Worm (Caenorhabditis elegans) whole organism, dauer: Measurements from ENCODE around the gene F08G12.1.

Source experiments
- unc-62 ChIP-seq: sonication (generic microtip); optimal IDR thresholded peaks from 2 replicates; lab custom pipeline; 2017; ENCODE audit warnings: missing biosample characterization, missing genetic modification reagents, missing genetic modification characterization

The F08G12.1 gene

DNA sequence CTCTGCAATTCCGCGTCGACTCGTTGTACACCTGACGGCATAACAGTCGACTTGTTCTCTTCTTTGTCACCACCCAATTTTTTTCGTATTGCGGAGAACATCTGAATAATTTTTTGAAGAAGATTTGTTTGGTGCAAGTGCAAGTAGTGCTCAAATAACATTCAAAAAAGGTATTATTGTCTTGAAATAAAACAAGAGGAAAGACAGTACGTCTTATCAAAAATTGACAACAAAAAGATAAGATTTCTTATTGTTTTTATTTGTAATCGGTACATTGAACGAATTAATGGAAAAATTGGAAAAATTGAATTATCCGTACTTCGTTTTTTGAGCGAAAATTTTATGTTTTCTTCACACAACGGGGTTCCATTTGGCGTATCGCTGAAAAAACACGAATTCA lies at the start of gene F08G12.1:
Gene F08G12.1 (minus strand): TSS at position 101 of the 400 bp plus-strand sequence.
- TF ChIP-seq unc-62 (GFP tag; lab: Kevin White, UChicago), result no peak

- no peak for TF ChIP-seq unc-62 (GFP tag; lab: Kevin White, UChicago)
Measured at ce11 chrX:11351856-11352255, 46.2 kb upstream of the F08G12.1 start, which contains the start of gene pgp-3. TSS of gene pgp-3 (plus strand) at chrX:11352156.

DNA sequence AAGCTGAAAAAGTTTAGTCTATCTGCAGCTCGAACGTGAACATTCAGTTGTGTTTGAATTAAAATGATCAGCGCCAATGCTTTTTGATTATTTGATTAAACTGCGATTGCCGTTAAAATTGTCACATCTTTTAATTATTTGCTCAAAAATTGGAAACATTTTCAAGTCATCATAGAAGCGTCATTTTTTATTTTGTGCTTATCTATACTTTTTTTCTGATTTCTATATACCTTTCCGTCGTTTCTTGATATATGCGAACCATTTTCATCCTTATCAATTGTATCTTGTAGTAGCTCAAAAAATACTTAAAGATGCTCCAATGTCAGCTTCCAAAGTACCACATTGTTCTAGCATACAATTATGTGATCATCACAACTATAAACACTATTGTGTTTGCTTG lies 45.6 kb upstream of the F08G12.1 start:
- no peak for TF ChIP-seq unc-62 (GFP tag; lab: Kevin White, UChicago)

- TF ChIP-seq unc-62 (GFP tag; lab: Kevin White, UChicago), result no peak
Measured at ce11 chrX:11346155-11346554, 40.5 kb upstream of the F08G12.1 start, which contains the start of gene oct-2. TSS of gene oct-2 (plus strand) at chrX:11346455.

DNA sequence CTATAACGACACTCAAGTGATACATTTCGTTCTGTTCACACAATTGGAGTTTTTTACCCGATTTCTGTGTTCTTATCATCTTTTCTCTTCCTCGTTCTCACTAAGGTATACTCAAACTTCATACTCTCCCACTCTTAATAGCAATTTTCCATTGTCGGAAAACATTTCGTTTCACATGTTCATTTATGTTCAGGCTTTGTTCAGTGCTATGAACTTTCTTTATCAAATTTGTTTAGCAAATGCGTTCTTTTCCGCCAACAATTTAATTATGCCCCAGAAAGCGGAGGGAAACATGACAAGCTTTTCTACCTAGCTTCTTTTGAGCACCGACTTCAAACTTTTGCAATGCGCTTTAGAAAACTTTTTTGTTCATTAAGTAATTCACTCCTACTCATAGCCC lies 39.8 kb upstream of the F08G12.1 start:
- no peak for TF ChIP-seq unc-62 (GFP tag; lab: Kevin White, UChicago)

ce11 chrX:11344899-11345298 lies 39.2 kb upstream of the F08G12.1 start:
- TF ChIP-seq unc-62 (GFP tag; lab: Kevin White, UChicago), result no peak

ce11 chrX:11340478-11340877 lies 34.8 kb upstream of the F08G12.1 start:
- no peak for TF ChIP-seq unc-62 (GFP tag; lab: Kevin White, UChicago)

DNA sequence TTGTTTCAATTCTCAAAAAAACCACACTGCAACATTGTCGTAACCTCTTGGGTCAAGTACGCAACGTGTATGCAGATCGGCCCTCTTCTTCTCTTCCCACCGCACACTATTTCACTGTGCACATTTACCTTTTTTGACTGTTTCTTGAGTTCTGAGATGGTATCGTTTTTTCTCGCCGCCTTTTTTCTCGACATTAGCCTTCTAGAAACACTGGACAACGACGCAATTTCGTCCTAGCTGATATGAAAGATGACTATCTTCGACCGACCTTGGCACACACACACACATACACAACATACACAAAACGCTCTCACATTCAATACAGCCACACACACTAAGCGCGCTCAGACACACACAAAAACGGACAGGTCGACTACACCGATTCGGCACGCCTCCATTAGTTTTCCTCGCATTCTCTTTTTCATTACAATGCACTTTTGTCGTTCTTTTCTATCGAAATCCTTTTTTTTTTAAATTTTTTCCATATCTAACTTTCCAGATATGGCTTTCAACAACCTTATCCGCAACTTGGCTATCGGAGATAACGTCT lies 33.8 kb upstream of the F08G12.1 start, which contains the start of gene aco-1:
Gene aco-1 (plus strand): TSS at position 500 of the 550 bp plus-strand sequence.
- no peak for TF ChIP-seq unc-62 (GFP tag; lab: Kevin White, UChicago)

DNA sequence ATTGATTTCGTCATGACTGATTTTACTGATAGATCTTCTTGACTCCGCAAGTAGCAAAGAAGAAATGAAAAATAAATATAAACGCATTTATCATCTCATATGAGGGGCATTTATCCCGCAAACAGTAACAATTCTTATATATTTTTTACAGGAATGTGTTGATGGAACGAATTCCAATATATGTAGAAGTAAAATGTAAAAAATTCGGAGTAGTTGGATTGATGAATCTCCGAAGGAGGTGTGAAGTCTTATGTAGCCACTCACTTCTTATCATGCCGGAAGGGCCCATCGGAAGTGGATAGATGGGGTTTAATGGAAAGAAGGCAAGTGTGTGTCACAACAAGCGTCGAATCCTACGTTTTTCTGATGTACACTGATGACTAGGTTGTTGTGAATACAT lies 32.1 kb upstream of the F08G12.1 start, which contains the start of gene gcy-9:
Gene gcy-9 (minus strand): TSS at position 101 of the 400 bp plus-strand sequence.
- no peak for TF ChIP-seq unc-62 (GFP tag; lab: Kevin White, UChicago)

DNA sequence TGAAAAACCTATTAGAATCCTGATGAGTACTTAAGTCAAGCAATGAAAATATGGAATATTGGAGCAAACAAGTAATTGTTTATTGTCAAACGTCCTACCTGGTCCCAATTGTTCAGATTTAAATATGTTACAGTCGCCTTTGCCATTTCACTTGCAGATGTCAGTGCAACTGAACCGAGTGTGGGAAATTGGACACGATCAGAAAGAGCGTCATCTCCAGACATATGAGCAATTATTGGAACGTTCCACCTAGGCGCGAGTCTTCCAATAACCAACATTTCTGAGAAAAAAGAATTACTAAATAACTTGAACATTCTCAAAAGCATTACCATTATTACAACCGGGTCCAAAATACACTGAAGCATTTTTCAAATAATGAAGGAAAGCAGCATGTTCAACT lies 31.4 kb upstream of the F08G12.1 start:
- no peak for TF ChIP-seq unc-62 (GFP tag; lab: Kevin White, UChicago)

DNA sequence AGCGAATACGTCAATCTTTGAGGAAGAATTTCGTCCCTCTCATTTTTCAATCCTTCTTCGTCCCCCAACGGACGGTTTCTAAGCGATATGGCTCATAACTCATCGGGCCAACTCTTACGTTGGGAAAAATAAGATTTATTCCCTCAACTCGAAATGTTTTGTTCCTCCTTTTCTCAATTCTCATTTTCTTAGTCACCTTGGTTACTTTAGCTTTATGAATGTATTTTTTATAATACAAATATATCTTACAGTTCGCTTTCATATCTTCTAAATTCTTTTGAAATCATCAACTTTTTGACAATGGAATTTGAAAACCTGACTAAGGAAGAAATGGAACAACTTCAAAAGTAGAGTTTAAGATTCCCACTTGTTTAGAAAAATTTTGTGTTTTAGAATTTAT lies 23.8 kb upstream of the F08G12.1 start, which contains the start of gene npr-9:
Gene npr-9 (plus strand): TSS at position 301 of the 400 bp plus-strand sequence.
- no peak for TF ChIP-seq unc-62 (GFP tag; lab: Kevin White, UChicago)

DNA sequence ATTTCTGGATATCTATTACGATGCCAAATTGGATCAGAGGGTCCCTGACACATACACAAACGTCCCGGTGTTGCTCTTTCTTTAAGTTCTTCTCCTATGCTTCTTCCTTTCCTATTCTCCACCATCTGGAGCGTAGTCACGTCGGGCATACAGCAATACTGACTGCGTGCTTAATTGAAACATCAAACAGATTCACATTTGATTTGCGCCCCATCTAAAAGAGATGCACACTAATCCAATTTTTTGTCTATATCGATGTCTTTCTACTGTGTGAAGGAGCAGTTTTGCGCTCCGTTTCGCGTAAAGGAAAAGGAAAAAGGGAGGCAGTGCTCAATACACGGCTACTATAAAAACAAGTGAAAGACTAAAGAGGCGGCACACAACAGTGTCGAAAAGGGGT lies 23.0 kb upstream of the F08G12.1 start:
- TF ChIP-seq unc-62 (GFP tag; lab: Kevin White, UChicago), result no peak

ce11 chrX:11326827-11327226 lies 21.2 kb upstream of the F08G12.1 start, which contains the start of gene ZK455.5:
TSS of gene ZK455.5 (minus strand) at chrX:11326927.
- TF ChIP-seq unc-62 (GFP tag; lab: Kevin White, UChicago), result no peak

- no peak for TF ChIP-seq unc-62 (GFP tag; lab: Kevin White, UChicago)
Measured at ce11 chrX:11324240-11324639, 18.6 kb upstream of the F08G12.1 start, which contains the start of gene asm-2. TSS of gene asm-2 (minus strand) at chrX:11324251.

- no peak for TF ChIP-seq unc-62 (GFP tag; lab: Kevin White, UChicago)
Measured at ce11 chrX:11323225-11323624, 17.6 kb upstream of the F08G12.1 start.

ce11 chrX:11317939-11318338 lies 12.3 kb upstream of the F08G12.1 start, which contains the start of gene hizr-1:
TSS of gene hizr-1 (plus strand) at chrX:11318278.
- TF ChIP-seq unc-62 (GFP tag; lab: Kevin White, UChicago), result no peak

- no peak for TF ChIP-seq unc-62 (GFP tag; lab: Kevin White, UChicago)
Measured at ce11 chrX:11316750-11317149, 11.1 kb upstream of the F08G12.1 start, which contains the start of gene nlp-57. TSS of gene nlp-57 (plus strand) at chrX:11317050.
